Fruit fly (Drosophila melanogaster) whole organism, embryonic: Measurements from ENCODE around the gene Asator.

Experiments
- Abd-B ChIP-seq: fragments of 200-800 bp; sonication (Bioruptor generic); optimal IDR thresholded peaks from 2 replicates; lab custom pipeline; 2018; ENCODE audit warnings: missing biosample characterization, mild to moderate bottlenecking, missing genetic modification characterization, moderate library complexity
- Antp ChIP-seq: fragments of 200-800 bp; sonication (Bioruptor generic); optimal IDR thresholded peaks from 3 replicates; lab custom pipeline; 2016; ENCODE audit warnings: missing biosample characterization, missing genetic modification characterization
- CG12299 ChIP-seq: fragments of 200-800 bp; sonication (Bioruptor generic); optimal IDR thresholded peaks from 2 replicates; lab custom pipeline; 2018; ENCODE audit warnings: missing biosample characterization, mild to moderate bottlenecking, missing genetic modification characterization
- CG12744 ChIP-seq: fragments of 200-800 bp; sonication (Bioruptor generic); optimal IDR thresholded peaks from 2 replicates; lab custom pipeline; 2016; ENCODE audit warnings: missing biosample characterization, missing genetic modification characterization
- CG13424 ChIP-seq: fragments of 200-800 bp; sonication (Bioruptor generic); optimal IDR thresholded peaks from 2 replicates; lab custom pipeline; 2019; ENCODE audit warnings: missing biosample characterization, mild to moderate bottlenecking, missing genetic modification characterization, moderate library complexity
- CG1529 ChIP-seq: fragments of 200-800 bp; sonication (Bioruptor generic); optimal IDR thresholded peaks from 3 replicates; lab custom pipeline; 2018; ENCODE audit warnings: missing biosample characterization, missing genetic modification characterization
- CG16779 ChIP-seq: fragments of 200-800 bp; sonication (Bioruptor generic); IDR thresholded peaks from 2 replicates; pipeline ENCODE4 v1.3.6; 2022; ENCODE audit warnings: missing biosample characterization, missing genetic modification characterization
- CG16813 ChIP-seq: fragments of 200-800 bp; sonication (Bioruptor generic); IDR thresholded peaks from 3 replicates; pipeline ENCODE4 v1.3.6; 2022; ENCODE audit warnings: missing biosample characterization, missing genetic modification characterization; ENCODE audit not compliant: partially characterized antibody
- CG17568 ChIP-seq: fragments of 200-800 bp; sonication (Bioruptor generic); optimal IDR thresholded peaks from 2 replicates; lab custom pipeline; 2018; ENCODE audit warnings: missing biosample characterization, mild to moderate bottlenecking, missing genetic modification characterization, moderate library complexity
- CG1792 ChIP-seq: fragments of 200-800 bp; sonication (Bioruptor generic); optimal IDR thresholded peaks from 2 replicates; lab custom pipeline; 2016; ENCODE audit warnings: missing biosample characterization, missing genetic modification characterization
- CG3995 ChIP-seq: fragments of 200-800 bp; sonication (Bioruptor generic); optimal IDR thresholded peaks from 3 replicates; lab custom pipeline; 2016; ENCODE audit warnings: missing biosample characterization, missing genetic modification characterization
- CG42726 ChIP-seq: fragments of 200-800 bp; sonication (Bioruptor generic); IDR thresholded peaks from 2 replicates; pipeline ENCODE4 v1.3.6; 2022; ENCODE audit warnings: missing biosample characterization, missing genetic modification characterization; ENCODE audit not compliant: partially characterized antibody
- CG4282 ChIP-seq: fragments of 200-800 bp; sonication (Bioruptor generic); optimal IDR thresholded peaks from 2 replicates; lab custom pipeline; 2016; ENCODE audit warnings: missing biosample characterization, missing genetic modification characterization
- CG5180 ChIP-seq: fragments of 200-800 bp; sonication (Bioruptor generic); optimal IDR thresholded peaks from 3 replicates; lab custom pipeline; 2017; ENCODE audit warnings: missing biosample characterization, missing genetic modification characterization, mild to moderate bottlenecking, moderate library complexity, missing genetic modification reagents
- CG6175 ChIP-seq: fragments of 200-800 bp; sonication (Bioruptor generic); IDR thresholded peaks from 3 replicates; pipeline ENCODE4 v1.3.6; 2022; ENCODE audit warnings: missing biosample characterization, missing genetic modification characterization
- CG6254 ChIP-seq: fragments of 200-800 bp; sonication (Bioruptor generic); optimal IDR thresholded peaks from 3 replicates; lab custom pipeline; 2017; ENCODE audit warnings: mild to moderate bottlenecking, missing biosample characterization, missing genetic modification reagents, missing genetic modification characterization
- CG6791 ChIP-seq: fragments of 200-800 bp; sonication (Bioruptor generic); IDR thresholded peaks from 3 replicates; pipeline ENCODE4 v1.3.6; 2022; ENCODE audit warnings: missing biosample characterization, missing genetic modification characterization; ENCODE audit not compliant: partially characterized antibody
- Chrac-16 ChIP-seq: fragments of 200-800 bp; sonication (Bioruptor generic); optimal IDR thresholded peaks from 3 replicates; lab custom pipeline; 2016; ENCODE audit warnings: missing biosample characterization, missing genetic modification characterization
- Dek ChIP-seq: fragments of 200-800 bp; sonication (Bioruptor generic); optimal IDR thresholded peaks from 3 replicates; lab custom pipeline; 2019; ENCODE audit warnings: missing biosample characterization, mild to moderate bottlenecking, missing genetic modification characterization, moderate library complexity
- Dip3 ChIP-seq: fragments of 200-800 bp; sonication (Bioruptor generic); optimal IDR thresholded peaks from 3 replicates; lab custom pipeline; 2016; ENCODE audit warnings: missing biosample characterization, missing genetic modification characterization
- E2f1 ChIP-seq: fragments of 200-800 bp; sonication (Bioruptor generic); IDR thresholded peaks from 2 replicates; pipeline ENCODE4 v1.3.6; 2022; ENCODE audit warnings: missing biosample characterization, missing genetic modification characterization
- HLH54F ChIP-seq: fragments of 200-800 bp; sonication (Bioruptor generic); optimal IDR thresholded peaks from 3 replicates; lab custom pipeline; 2016; ENCODE audit warnings: missing biosample characterization, missing genetic modification characterization
- HLHmδ ChIP-seq: fragments of 200-800 bp; sonication (Bioruptor generic); optimal IDR thresholded peaks from 2 replicates; lab custom pipeline; 2018; ENCODE audit warnings: missing biosample characterization, mild to moderate bottlenecking, missing genetic modification characterization, moderate library complexity
- Kr ChIP-seq: fragments of 200-800 bp; sonication (Bioruptor generic); optimal IDR thresholded peaks from 2 replicates; lab custom pipeline; 2017; ENCODE audit warnings: missing biosample characterization, mild to moderate bottlenecking, missing genetic modification characterization
- Med ChIP-seq: fragments of 200-800 bp; sonication (Bioruptor generic); peaks from one replicate; lab custom pipeline; 2016; ENCODE audit warnings: missing biosample characterization, missing genetic modification characterization, mild to moderate bottlenecking, inconsistent platforms, moderate library complexity
- Optix ChIP-seq: fragments of 200-800 bp; sonication (Bioruptor generic); IDR thresholded peaks from 3 replicates; pipeline ENCODE4 v1.3.6; 2022; ENCODE audit warnings: missing biosample characterization, missing genetic modification characterization
- Rx ChIP-seq: fragments of 200-800 bp; sonication (Bioruptor generic); IDR thresholded peaks from 2 replicates; pipeline ENCODE4 v1.3.6; 2022; ENCODE audit warnings: missing biosample characterization, missing genetic modification characterization
- Taf1 ChIP-seq: fragments of 200-800 bp; sonication (Bioruptor generic); IDR thresholded peaks from 2 replicates; pipeline ENCODE4 v1.3.6; 2022; ENCODE audit warnings: missing biosample characterization, missing genetic modification characterization
- Trl ChIP-seq, 3 experiments: fragments of >200 bp in 2 of 3; fragments of 200-800 bp in 1 of 3; sonication (Bioruptor generic) in 1 of 3; optimal IDR thresholded peaks; 2 replicates in 1 of 3; 3 replicates in 2 of 3; lab custom pipeline; 2016 to 2017; ENCODE audit warnings: missing biosample characterization in 1 of 3, missing genetic modification characterization in 1 of 3
- ab ChIP-seq: fragments of 200-800 bp; sonication (Bioruptor generic); optimal IDR thresholded peaks from 2 replicates; lab custom pipeline; 2016; ENCODE audit warnings: missing biosample characterization, missing genetic modification characterization
- al ChIP-seq: fragments of 200-800 bp; sonication (Bioruptor generic); IDR thresholded peaks from 2 replicates; pipeline ENCODE4 v1.3.6; 2022; ENCODE audit warnings: missing biosample characterization, missing genetic modification characterization
- btn ChIP-seq: fragments of 200-800 bp; sonication (Bioruptor generic); optimal IDR thresholded peaks from 2 replicates; lab custom pipeline; 2016; ENCODE audit warnings: missing biosample characterization, missing genetic modification characterization
- crol ChIP-seq: fragments of 200-800 bp; sonication (Bioruptor generic); IDR thresholded peaks from 2 replicates; pipeline ENCODE4 v1.3.6; 2022; ENCODE audit warnings: missing biosample characterization, missing genetic modification characterization
- exex ChIP-seq: fragments of 200-800 bp; sonication (Bioruptor generic); optimal IDR thresholded peaks from 4 replicates; lab custom pipeline; 2018; ENCODE audit warnings: missing biosample characterization, mild to moderate bottlenecking, missing genetic modification characterization, moderate library complexity
- eyg ChIP-seq: fragments of 200-800 bp; sonication (Bioruptor generic); optimal IDR thresholded peaks from 3 replicates; lab custom pipeline; 2016; ENCODE audit warnings: missing biosample characterization, missing genetic modification characterization
- fd102C ChIP-seq: fragments of 200-800 bp; sonication (Bioruptor generic); optimal IDR thresholded peaks from 2 replicates; lab custom pipeline; 2018; ENCODE audit warnings: missing biosample characterization, mild to moderate bottlenecking, missing genetic modification characterization, moderate library complexity
- gcm ChIP-seq: fragments of 200-800 bp; sonication (Bioruptor generic); optimal IDR thresholded peaks from 2 replicates; lab custom pipeline; 2019; ENCODE audit warnings: missing biosample characterization, mild to moderate bottlenecking, missing genetic modification characterization, moderate library complexity
- inv ChIP-seq: fragments of 200-800 bp; sonication (Bioruptor generic); IDR thresholded peaks from 2 replicates; pipeline ENCODE4 v1.3.6; 2022; ENCODE audit warnings: missing biosample characterization, missing genetic modification characterization; ENCODE audit not compliant: partially characterized antibody
- nerfin-2 ChIP-seq: fragments of 200-800 bp; sonication (Bioruptor generic); IDR thresholded peaks from 2 replicates; pipeline ENCODE4 v1.3.6; 2022; ENCODE audit warnings: missing biosample characterization, missing genetic modification characterization; ENCODE audit not compliant: partially characterized antibody
- nom ChIP-seq: fragments of 200-800 bp; sonication (Bioruptor generic); optimal IDR thresholded peaks from 2 replicates; lab custom pipeline; 2017; ENCODE audit warnings: missing biosample characterization, missing genetic modification characterization, mild to moderate bottlenecking, moderate library complexity, missing genetic modification reagents
- prd ChIP-seq, 3 experiments: fragments of >200 bp in 2 of 3; fragments of 200-800 bp in 1 of 3; sonication (Bioruptor generic) in 1 of 3; optimal IDR thresholded peaks in 2 of 3; IDR thresholded peaks in 1 of 3; 2 replicates in 2 of 3; 3 replicates in 1 of 3; pipeline versions ENCODE4 v1.3.6 to Lab custom; 2017 to 2022; ENCODE audit warnings: missing biosample characterization in 1 of 3, missing genetic modification characterization in 1 of 3
- repo ChIP-seq: fragments of 200-800 bp; sonication (Bioruptor generic); optimal IDR thresholded peaks from 2 replicates; lab custom pipeline; 2016; ENCODE audit warnings: missing biosample characterization, missing genetic modification characterization
- sd ChIP-seq: fragments of 200-800 bp; sonication (Bioruptor generic); optimal IDR thresholded peaks from 3 replicates; lab custom pipeline; 2018; ENCODE audit warnings: missing biosample characterization, mild to moderate bottlenecking, missing genetic modification characterization, moderate library complexity
- sob ChIP-seq: fragments of 200-800 bp; sonication (Bioruptor generic); IDR thresholded peaks from 2 replicates; pipeline ENCODE4 v1.3.6; 2022; ENCODE audit warnings: missing biosample characterization, missing genetic modification characterization
- sqz ChIP-seq: fragments of 200-800 bp; sonication (Bioruptor generic); optimal IDR thresholded peaks from 3 replicates; lab custom pipeline; 2018; ENCODE audit warnings: missing biosample characterization, mild to moderate bottlenecking, missing genetic modification characterization
- tll ChIP-seq, 2 experiments: fragments of 200-800 bp in 1 of 2; fragments of >200 bp in 1 of 2; sonication (Bioruptor generic) in 1 of 2; optimal IDR thresholded peaks; 2 replicates each; lab custom pipeline; 2017 to 2019; ENCODE audit warnings: missing biosample characterization in 2 of 2, missing genetic modification characterization in 2 of 2, mild to moderate bottlenecking in 1 of 2, moderate library complexity in 1 of 2
- tx ChIP-seq: fragments of 200-800 bp; sonication (Bioruptor generic); optimal IDR thresholded peaks from 2 replicates; lab custom pipeline; 2016; ENCODE audit warnings: missing biosample characterization, missing genetic modification characterization
- unpg ChIP-seq: fragments of 200-800 bp; sonication (Bioruptor generic); optimal IDR thresholded peaks from 3 replicates; lab custom pipeline; 2018; ENCODE audit warnings: missing biosample characterization, mild to moderate bottlenecking, missing genetic modification characterization, moderate library complexity
- zf30C ChIP-seq: fragments of 200-800 bp; sonication (Bioruptor generic); optimal IDR thresholded peaks from 3 replicates; lab custom pipeline; 2018; ENCODE audit warnings: missing biosample characterization, mild to moderate bottlenecking, missing genetic modification characterization

The Asator gene

dm6 chr4:501479-501993 is 12.7 kb upstream of the Asator start, which contains the start of gene zfh2 (continued):
- TF ChIP-seq Dek (tag; lab: Kevin White, UChicago) (no peak), eyg (no peak), CG6254 (GFP tag; lab: Kevin White, UChicago) (no peak), zf30C (GFP tag; lab: Kevin White, UChicago) (peak; percentile 90), CG6175 (GFP tag; lab: Robert Waterston, UW) (no peak), inv (GFP tag; lab: Robert Waterston, UW) (no peak), CG16779 (no peak), HLHmδ (GFP tag; lab: Kevin White, UChicago) (peak; percentile 62), CG6791 (GFP tag; lab: Robert Waterston, UW) (0 out of 3 replicates have a peak, but pooled peaks have one; percentile 25), Dip3 (GFP tag; lab: Kevin White, UChicago) (no peak), CG5180 (no peak), nerfin-2 (no peak), tll (GFP tag; optimal IDR thresholded peaks at IDR 0.05; lab: Kevin White, UChicago) (peak in 1 of 2 experiments; percentile 79), tx (GFP tag; lab: Kevin White, UChicago) (no peak), btn (GFP tag; lab: Kevin White, UChicago) (no peak), CG4282 (no peak), E2f1 (GFP tag; lab: Robert Waterston, UW) (no peak), CG1529 (GFP tag; lab: Kevin White, UChicago) (no peak), repo (no peak), CG12299 (tag; lab: Kevin White, UChicago) (no peak), Chrac-16 (GFP tag; lab: Kevin White, UChicago) (no peak), crol (GFP tag; lab: Robert Waterston, UW) (no peak; the same call in 1 of the 2 replicates), Antp (GFP tag; lab: Kevin White, UChicago) (no peak), CG12744 (no peak), exex (tag; lab: Kevin White, UChicago) (peak; percentile 49), CG17568 (GFP tag; lab: Kevin White, UChicago) (peak; percentile 51), Abd-B (GFP tag; lab: Kevin White, UChicago) (no peak), gcm (peak; percentile 80), ab (GFP tag; lab: Kevin White, UChicago) (no peak), sqz (GFP tag; lab: Kevin White, UChicago) (peak; percentile 96), CG1792 (GFP tag; lab: Kevin White, UChicago) (peak; percentile 18), Taf1 (GFP tag; lab: Robert Waterston, UW) (no peak), CG3995 (GFP tag; lab: Kevin White, UChicago) (peak; percentile 92), nom (GFP tag; lab: Kevin White, UChicago) (peak; percentile 46), CG16813 (peak; percentile 20; the same call in 1 of the 3 replicates), sd (tag; lab: Kevin White, UChicago) (peak; percentile 43), CG13424 (no peak), sob (GFP tag; lab: Robert Waterston, UW) (no peak; the same call in 1 of the 2 replicates), fd102C (GFP tag; lab: Kevin White, UChicago) (no peak), al (no peak), Optix (GFP tag; lab: Robert Waterston, UW) (no peak), HLH54F (GFP tag; lab: Kevin White, UChicago) (no peak), unpg (GFP tag; lab: Kevin White, UChicago) (peak; percentile 28), prd (optimal IDR thresholded peaks at IDR 0.05; lab: Kevin White, UChicago) (no peak), prd (GFP tag; IDR thresholded peaks at IDR 0.05; lab: Robert Waterston, UW) (peak; percentile 34; the same call in 1 of the 3 replicates), Rx (GFP tag; lab: Robert Waterston, UW) (no peak), CG42726 (GFP tag; lab: Robert Waterston, UW) (no peak), Kr (no peak), Med (GFP tag; lab: Kevin White, UChicago) (peak; percentile 23), Trl (optimal IDR thresholded peaks at IDR 0.05; lab: Kevin White, UChicago) (peak; percentile 98), Trl (GFP tag; optimal IDR thresholded peaks at IDR 0.05; lab: Kevin White, UChicago) (peak; percentile 63)
